Worm (Caenorhabditis elegans): ENCODE results near the gene trap-4.
A peak's percentile ranks its signal among the peaks of the same experiment; 100 is the strongest.

trap-4 gene

DNA sequence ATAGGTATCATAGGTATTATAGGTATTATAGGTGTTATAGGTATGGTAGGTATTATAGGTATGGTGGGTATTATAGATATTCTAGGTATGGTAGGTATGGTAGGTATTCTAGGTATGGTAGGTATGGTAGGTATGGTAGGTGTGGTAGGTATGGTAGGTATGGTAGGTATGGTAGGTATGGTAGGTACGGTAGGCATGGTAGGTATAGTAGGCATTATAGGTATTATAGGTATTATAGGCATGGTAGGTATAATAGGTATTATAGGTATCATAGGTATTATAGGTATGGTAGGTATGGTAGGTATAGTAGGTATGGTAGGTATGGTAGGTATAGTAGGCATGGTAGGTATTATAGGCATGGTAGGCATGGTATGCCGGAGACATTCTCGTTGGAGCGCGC lies 11.4 kb downstream of the trap-4 start:
- TF ChIP-seq hlh-15 (tag; optimal IDR thresholded peaks at IDR 0.05): no peak
- no peak for TF ChIP-seq unc-3 (GFP tag; conservative IDR thresholded peaks at IDR 0.05)
- no peak for TF ChIP-seq unc-3 (tag; optimal IDR thresholded peaks at IDR 0.05)
- no peak for TF ChIP-seq rnt-1 (tag; optimal IDR thresholded peaks at IDR 0.05)
- no peak for TF ChIP-seq unc-86 (tag; optimal IDR thresholded peaks at IDR 0.05)
- TF ChIP-seq pqm-1 (tag; optimal IDR thresholded peaks at IDR 0.05): no peak
- no peak for TF ChIP-seq pha-4 (tag; optimal IDR thresholded peaks at IDR 0.05)
- TF ChIP-seq ceh-2 (tag; optimal IDR thresholded peaks at IDR 0.05): no peak
- TF ChIP-seq ceh-19 (GFP tag; optimal IDR thresholded peaks at IDR 0.05): no peak
- no peak for TF ChIP-seq T23F11.4 (GFP tag; optimal IDR thresholded peaks at IDR 0.05)
- no peak for TF ChIP-seq ceh-31 (tag; optimal IDR thresholded peaks at IDR 0.05)
- TF ChIP-seq elt-4 (tag; optimal IDR thresholded peaks at IDR 0.05): no peak
- TF ChIP-seq nhr-232 (tag; optimal IDR thresholded peaks at IDR 0.05): no peak
- no peak for TF ChIP-seq hlh-13 (GFP tag; optimal IDR thresholded peaks at IDR 0.05)
- TF ChIP-seq lim-6 (tag; optimal IDR thresholded peaks at IDR 0.05): no peak
- no peak for TF ChIP-seq ets-4 (tag; optimal IDR thresholded peaks at IDR 0.05)
- TF ChIP-seq zip-5 (tag; optimal IDR thresholded peaks at IDR 0.05): no peak
- TF ChIP-seq K02D7.2 (tag; optimal IDR thresholded peaks at IDR 0.05): no peak

ce11 chrIII:11933539-11933938 lies 13.0 kb downstream of the trap-4 start, which contains the start of gene dolk-1:
dolk-1 (minus strand) TSS chrIII:11933639.
- TF ChIP-seq ceh-48 (tag; optimal IDR thresholded peaks at IDR 0.05) (no peak), pros-1 (tag; optimal IDR thresholded peaks at IDR 0.05) (no peak), eyg-1 (tag; optimal IDR thresholded peaks at IDR 0.05) (no peak), ceh-6 (GFP tag; optimal IDR thresholded peaks at IDR 0.05) (no peak), ahr-1 (tag; optimal IDR thresholded peaks at IDR 0.05) (no peak), ceh-9 (tag; optimal IDR thresholded peaks at IDR 0.05) (no peak), ttx-3 (tag; optimal IDR thresholded peaks at IDR 0.05) (no peak), ceh-2 (tag; optimal IDR thresholded peaks at IDR 0.05) (no peak), hlh-15 (tag; optimal IDR thresholded peaks at IDR 0.05) (no peak), pax-1 (tag; optimal IDR thresholded peaks at IDR 0.05) (no peak), nfya-1 (tag; optimal IDR thresholded peaks at IDR 0.05) (no peak)

DNA sequence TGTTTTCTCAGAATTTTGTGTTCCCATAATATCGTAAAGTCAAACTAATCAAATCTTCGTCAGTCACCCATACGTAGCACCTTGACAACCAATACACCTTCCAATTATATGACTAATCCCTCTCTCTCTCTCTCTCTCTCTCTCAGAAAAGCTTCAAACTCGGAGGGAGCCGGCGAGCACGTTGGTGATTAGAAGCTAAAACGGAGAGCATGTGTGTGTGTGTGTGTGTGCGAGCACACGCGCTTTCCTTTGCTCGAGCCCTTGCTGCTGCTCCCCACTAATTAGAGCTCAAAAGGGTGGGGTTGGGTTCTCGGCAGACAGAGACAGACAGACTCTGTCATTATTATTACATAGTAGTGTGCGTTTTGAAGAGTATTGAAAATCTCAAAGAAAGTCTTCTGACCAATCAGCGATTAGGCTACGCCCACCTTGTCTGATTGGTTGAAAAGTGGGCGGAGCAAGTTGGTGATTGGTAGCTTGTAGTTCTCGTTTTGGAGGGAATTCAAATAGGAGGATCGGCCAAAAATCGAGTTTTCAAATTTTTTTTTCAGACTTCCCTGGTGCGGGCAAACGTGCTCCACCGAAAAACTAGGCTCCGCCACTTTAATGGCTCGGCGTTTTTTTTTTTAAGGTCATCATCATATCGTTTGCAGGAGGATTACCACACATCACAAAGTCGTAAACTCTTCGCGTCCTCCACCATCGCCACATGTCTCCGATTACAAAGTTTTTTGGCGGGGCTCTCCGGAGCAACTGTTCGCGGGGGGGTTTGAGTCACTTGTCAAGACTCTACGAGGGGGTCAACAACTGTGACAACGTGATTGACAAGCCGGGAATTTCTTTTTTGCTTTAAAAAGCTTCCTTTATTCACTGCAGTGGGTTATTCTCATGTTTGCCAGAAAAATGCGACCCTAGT lies 14.8 kb downstream of the trap-4 start:
- TF ChIP-seq T23F11.4 (GFP tag; optimal IDR thresholded peaks at IDR 0.05) (no peak), elt-2 (tag; optimal IDR thresholded peaks at IDR 0.05) (peak; percentile 3), K02D7.2 (tag; optimal IDR thresholded peaks at IDR 0.05) (peak; percentile 31), ceh-18 (tag; optimal IDR thresholded peaks at IDR 0.05) (peak; percentile 43), pax-1 (tag; optimal IDR thresholded peaks at IDR 0.05) (no peak), ceh-14 (tag; optimal IDR thresholded peaks at IDR 0.05) (peak; percentile 78), ceh-2 (tag; optimal IDR thresholded peaks at IDR 0.05) (no peak), ceh-30 (tag; optimal IDR thresholded peaks at IDR 0.05) (no peak), sox-4 (tag; optimal IDR thresholded peaks at IDR 0.05) (peak; percentile 12), unc-55 (GFP tag; optimal IDR thresholded peaks at IDR 0.05) (peak; percentile 93), pha-4 (tag; optimal IDR thresholded peaks at IDR 0.05) (no peak), elt-4 (tag; optimal IDR thresholded peaks at IDR 0.05) (no peak), nfya-1 (tag; optimal IDR thresholded peaks at IDR 0.05) (peak; percentile 99), ceh-22 (tag; optimal IDR thresholded peaks at IDR 0.05) (no peak), unc-42 (tag; optimal IDR thresholded peaks at IDR 0.05) (peak; percentile 57)

- TF ChIP-seq pqm-1 (tag; optimal IDR thresholded peaks at IDR 0.05) (no peak), hlh-6 (tag; optimal IDR thresholded peaks at IDR 0.05) (no peak), pha-2 (tag; optimal IDR thresholded peaks at IDR 0.05) (no peak), Y22D7AL.16 (tag; optimal IDR thresholded peaks at IDR 0.05) (no peak), hlh-15 (tag; optimal IDR thresholded peaks at IDR 0.05) (no peak), ceh-19 (GFP tag; optimal IDR thresholded peaks at IDR 0.05) (no peak), ceh-31 (tag; optimal IDR thresholded peaks at IDR 0.05) (peak; percentile 24), gmeb-2 (tag; optimal IDR thresholded peaks at IDR 0.05) (peak; percentile 21), ceh-14 (tag; optimal IDR thresholded peaks at IDR 0.05) (peak; percentile 51), unc-42 (tag; optimal IDR thresholded peaks at IDR 0.05) (peak; percentile 14), ttx-3 (tag; optimal IDR thresholded peaks at IDR 0.05) (no peak), ceh-48 (tag; optimal IDR thresholded peaks at IDR 0.05) (no peak), K09A11.1 (tag; optimal IDR thresholded peaks at IDR 0.05; ENCODE audit: insufficient read depth) (no peak), elt-4 (tag; optimal IDR thresholded peaks at IDR 0.05) (no peak), tbx-2 (tag; optimal IDR thresholded peaks at IDR 0.05) (no peak), madf-2 (tag; optimal IDR thresholded peaks at IDR 0.05) (no peak), fkh-6 (tag; optimal IDR thresholded peaks at IDR 0.05) (no peak), K02D7.2 (tag; optimal IDR thresholded peaks at IDR 0.05) (peak; percentile 49), F13H6.1 (tag; optimal IDR thresholded peaks at IDR 0.05) (no peak), ref-2 (tag; optimal IDR thresholded peaks at IDR 0.05) (no peak), lim-6 (tag; optimal IDR thresholded peaks at IDR 0.05) (no peak), lin-11 (tag; optimal IDR thresholded peaks at IDR 0.05) (no peak)
Observed at ce11 chrIII:11935948-11936280, 15.4 kb downstream of the trap-4 start.

Measured in whole organism, late embryonic.